Worm (Caenorhabditis elegans) whole organism, L4/young adult: ENCODE results near the gene Y37E11AM.4.

Experiments used
- W03F9.2 ChIP-seq: fragments of 150-350 bp; optimal IDR thresholded peaks from 2 replicates; lab custom pipeline; 2014; ENCODE audit warnings: missing biosample characterization, missing genetic modification characterization
- dao-5 ChIP-seq: sonication (generic microtip); optimal IDR thresholded peaks from 2 replicates; lab custom pipeline; 2016; ENCODE audit warnings: missing genotype, missing genetic modification characterization, moderate library complexity, missing compliant biosample characterization
- him-1 ChIP-seq: sonication (generic microtip); optimal IDR thresholded peaks from 2 replicates; lab custom pipeline; 2016; ENCODE audit warnings: missing genotype, missing genetic modification reagents, missing genetic modification characterization, missing compliant biosample characterization

The Y37E11AM.4 gene

DNA sequence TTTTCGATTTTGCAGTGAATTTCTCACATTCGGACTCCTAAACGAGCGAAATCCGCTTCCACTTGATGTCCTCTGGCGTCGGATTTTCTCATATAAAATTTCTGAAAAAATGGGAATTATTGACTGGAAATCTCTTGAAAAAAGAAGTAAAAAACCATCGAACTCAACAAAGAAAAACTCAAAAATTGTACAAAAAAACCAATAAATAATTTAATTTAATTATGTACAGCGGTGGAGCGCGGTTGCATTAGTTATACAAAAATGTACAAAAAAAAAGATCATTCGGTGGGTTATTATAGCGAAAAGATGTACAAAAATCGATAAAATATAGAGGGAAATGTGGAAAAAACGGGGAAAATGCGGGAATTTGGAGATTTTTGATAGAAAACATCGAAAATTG lies at the start of gene Y37E11AM.4:
TSS of gene Y37E11AM.4 (minus strand) at position 101 of the 400 bp plus-strand sequence.
- no peak for TF ChIP-seq dao-5 (tag; lab: Kevin White, UChicago)
- no peak for TF ChIP-seq him-1 (tag; lab: Kevin White, UChicago)

DNA sequence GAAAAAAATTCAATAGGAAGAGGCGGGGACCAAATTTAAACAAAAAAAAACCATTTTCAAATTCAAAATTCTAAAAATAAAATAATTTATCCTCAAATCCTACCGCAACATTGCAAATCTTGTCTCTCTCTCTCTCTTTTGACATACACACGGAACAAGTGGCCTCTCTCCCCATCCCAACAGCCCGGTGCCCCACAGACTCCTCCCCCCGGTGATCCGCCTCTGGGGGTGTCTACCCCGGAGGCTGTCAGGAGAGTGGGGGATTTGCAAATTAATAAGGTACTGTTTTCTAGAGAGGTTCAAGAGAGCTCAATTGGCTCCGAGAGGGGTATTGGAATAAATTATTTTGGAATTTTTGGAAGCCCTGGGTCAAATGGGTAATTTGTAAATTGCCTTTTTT lies 45.2 kb upstream of the Y37E11AM.4 start:
- no peak for TF ChIP-seq him-1 (tag; lab: Kevin White, UChicago)
- TF ChIP-seq dao-5 (tag; lab: Kevin White, UChicago), result no peak
- TF ChIP-seq W03F9.2 (tag; lab: Kevin White, UChicago), result no peak

DNA sequence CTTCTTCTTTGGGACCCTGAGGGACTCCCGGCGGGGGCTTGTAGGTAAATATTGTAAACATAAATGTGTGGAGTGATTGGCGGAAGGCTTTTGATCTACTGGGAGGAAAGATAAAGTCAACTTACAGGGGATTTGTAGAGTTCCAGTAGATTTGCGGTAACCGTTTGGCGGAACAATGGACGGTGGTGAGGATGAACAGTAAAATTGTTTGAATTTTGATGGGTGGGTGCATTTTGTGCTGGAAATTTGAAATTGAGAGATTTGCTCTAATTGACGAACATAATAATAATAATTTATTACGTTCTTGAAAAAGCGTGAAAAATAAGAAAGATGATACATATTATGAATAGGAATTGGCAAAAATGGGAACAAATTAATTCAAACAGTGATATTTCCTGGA lies 44.0 kb upstream of the Y37E11AM.4 start, which contains the start of gene vab-2:
TSS of gene vab-2 (minus strand) at position 238 of the 400 bp plus-strand sequence.
- TF ChIP-seq W03F9.2 (tag; lab: Kevin White, UChicago), result no peak
- no peak for TF ChIP-seq dao-5 (tag; lab: Kevin White, UChicago)
- no peak for TF ChIP-seq him-1 (tag; lab: Kevin White, UChicago)

DNA sequence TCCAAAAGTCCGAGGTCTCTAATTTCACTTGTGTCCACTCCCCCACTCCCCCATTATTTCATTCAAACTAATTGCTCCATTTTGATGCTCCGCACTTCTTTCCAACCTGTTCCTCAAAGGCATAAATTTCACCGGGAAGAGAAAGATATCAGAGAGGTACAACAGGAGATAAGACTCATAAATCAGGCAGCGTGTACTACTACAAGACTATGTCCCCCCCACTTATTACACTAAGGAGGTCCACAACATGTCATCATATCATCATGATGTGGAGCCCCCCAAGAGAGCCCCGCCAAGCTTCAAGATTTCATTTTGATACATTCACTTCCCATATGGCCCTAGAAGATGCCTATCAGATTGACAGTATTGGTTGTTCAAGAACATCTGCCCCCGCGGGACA lies 42.9 kb upstream of the Y37E11AM.4 start:
- TF ChIP-seq him-1 (tag; lab: Kevin White, UChicago) (no peak), W03F9.2 (tag; lab: Kevin White, UChicago) (no peak), dao-5 (tag; lab: Kevin White, UChicago) (no peak)

DNA sequence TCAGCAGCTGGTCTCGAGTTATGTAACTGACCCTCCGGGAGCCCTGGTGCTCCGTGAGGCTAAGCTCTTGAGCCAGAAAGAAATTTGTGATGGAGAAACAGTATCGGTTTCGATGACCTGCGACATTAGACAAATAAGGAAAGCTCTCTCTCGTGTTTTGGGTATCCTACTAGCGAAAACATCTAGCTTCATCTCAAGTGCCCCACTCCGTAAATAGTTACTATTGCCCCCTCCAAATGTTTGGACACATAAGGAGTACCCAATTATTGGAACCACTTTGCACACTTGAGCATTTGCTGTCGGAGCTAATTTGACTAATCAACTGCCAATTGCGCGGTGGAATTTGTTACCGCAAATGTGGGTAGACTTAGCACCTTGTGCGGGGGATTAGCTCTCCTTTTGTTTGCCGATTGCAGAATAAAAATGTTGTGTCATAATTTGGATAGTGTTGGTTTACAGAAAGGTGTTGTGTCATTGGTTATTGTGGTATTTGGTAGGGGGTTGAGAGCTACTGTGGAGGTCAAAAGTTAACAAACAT lies 41.5 kb upstream of the Y37E11AM.4 start:
- TF ChIP-seq W03F9.2 (tag; lab: Kevin White, UChicago) (no peak), dao-5 (tag; lab: Kevin White, UChicago) (no peak), him-1 (tag; lab: Kevin White, UChicago) (no peak)

DNA sequence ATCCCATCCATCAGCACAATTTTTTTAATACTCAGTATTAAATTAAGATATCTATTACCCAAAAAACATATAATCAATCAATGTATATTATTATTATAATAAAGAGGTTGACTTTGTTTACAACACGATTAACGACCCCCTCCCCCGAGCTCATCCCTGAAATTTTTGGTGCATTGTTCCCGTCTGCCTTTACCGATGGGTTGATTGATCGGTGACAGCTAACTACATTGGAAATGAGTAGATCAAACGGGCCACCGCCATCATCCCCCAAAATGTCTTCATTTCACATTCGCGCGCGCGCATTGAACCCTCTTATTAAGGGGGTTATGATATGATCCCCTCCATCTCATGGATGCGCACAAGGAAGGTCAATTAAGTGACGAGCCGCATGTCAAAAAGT lies 37.2 kb upstream of the Y37E11AM.4 start:
- TF ChIP-seq dao-5 (tag; lab: Kevin White, UChicago) (no peak), W03F9.2 (tag; lab: Kevin White, UChicago) (no peak), him-1 (tag; lab: Kevin White, UChicago) (no peak)

DNA sequence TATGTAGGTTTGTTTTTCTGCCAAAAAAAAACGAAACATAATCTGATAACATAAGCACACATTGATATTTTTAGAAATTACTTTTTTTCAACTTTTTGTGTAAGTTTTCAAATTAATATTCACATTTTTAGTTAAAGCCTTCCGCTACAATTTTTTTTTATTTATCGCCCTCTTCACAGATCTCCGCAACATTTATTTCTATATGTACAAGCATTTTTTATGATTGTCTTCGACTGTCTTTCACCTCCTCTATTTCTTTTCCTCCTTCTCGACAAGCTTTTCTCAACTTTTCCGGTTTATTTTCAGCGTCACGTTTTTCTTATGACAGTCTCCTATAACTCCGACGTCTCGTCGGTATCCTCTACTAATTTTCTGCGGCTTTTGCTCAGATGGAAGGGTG lies 33.3 kb upstream of the Y37E11AM.4 start, which contains the start of gene best-20:
TSS of gene best-20 (plus strand) at position 301 of the 400 bp plus-strand sequence.
- TF ChIP-seq dao-5 (tag; lab: Kevin White, UChicago), result no peak
- no peak for TF ChIP-seq him-1 (tag; lab: Kevin White, UChicago)
- no peak for TF ChIP-seq W03F9.2 (tag; lab: Kevin White, UChicago)

DNA sequence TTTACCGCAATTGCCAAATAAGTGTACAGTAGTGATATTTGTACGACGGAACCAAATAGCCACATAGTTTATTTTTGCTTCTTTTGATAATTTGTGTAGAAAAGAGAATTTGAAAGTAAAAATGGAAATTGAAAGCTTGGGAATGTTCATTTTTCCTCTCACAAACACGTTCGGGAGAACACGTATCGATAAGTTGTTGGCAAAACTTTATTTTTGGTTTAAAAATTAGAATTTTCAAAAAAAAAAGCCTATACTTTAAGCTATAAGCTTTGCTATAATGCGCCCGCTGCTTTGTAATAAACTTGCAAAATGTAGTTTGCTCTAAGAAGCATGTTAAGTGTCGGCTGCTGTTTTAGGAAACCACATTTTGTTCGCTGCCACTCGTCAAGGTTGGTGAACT lies 32.8 kb upstream of the Y37E11AM.4 start, which contains the start of gene Y37E11AR.7:
TSS of gene Y37E11AR.7 (minus strand) at position 101 of the 400 bp plus-strand sequence.
- TF ChIP-seq W03F9.2 (tag; lab: Kevin White, UChicago) (no peak), him-1 (tag; lab: Kevin White, UChicago) (no peak), dao-5 (tag; lab: Kevin White, UChicago) (no peak)

DNA sequence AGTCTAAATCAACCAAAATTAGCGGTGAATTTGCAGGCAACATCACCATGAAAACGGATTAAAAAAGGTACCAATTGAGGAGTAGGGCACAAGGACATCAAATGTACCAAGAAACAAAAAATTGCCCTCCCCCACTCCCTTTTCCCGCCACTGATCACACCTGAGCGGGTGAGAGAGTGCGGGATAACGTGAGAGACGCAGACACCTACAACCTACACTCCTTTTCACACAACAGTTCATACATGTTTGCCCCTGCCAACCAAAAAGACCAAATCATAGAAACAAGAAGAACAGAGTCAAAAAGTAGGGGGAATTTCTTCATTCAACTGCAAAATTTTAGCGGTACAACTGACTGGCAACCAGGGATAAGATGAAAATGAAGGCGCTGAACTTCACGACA lies 29.7 kb upstream of the Y37E11AM.4 start:
- TF ChIP-seq W03F9.2 (tag; lab: Kevin White, UChicago) (no peak), him-1 (tag; lab: Kevin White, UChicago) (no peak), dao-5 (tag; lab: Kevin White, UChicago) (no peak)

DNA sequence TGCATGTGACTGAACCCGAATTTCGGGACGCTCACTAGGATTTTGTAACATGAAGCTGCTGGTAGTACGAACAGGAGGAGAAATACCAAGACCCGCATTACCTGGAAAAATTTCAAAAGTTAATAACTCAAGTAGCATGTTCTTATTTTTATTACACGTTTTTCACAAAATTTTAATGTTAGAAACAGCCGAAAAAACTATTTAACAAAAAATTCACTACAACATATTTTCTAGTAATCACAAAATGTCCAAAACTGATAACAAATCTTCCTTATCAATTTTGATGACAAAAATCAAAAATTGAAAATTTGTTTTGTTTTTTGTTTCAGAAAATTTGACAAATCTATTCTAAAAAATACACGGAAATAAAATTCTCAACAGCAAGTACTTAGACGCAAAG lies 28.4 kb upstream of the Y37E11AM.4 start, which contains the start of gene ugt-45:
TSS of gene ugt-45 (minus strand) at position 101 of the 400 bp plus-strand sequence.
- TF ChIP-seq him-1 (tag; lab: Kevin White, UChicago), result no peak
- TF ChIP-seq dao-5 (tag; lab: Kevin White, UChicago), result no peak
- TF ChIP-seq W03F9.2 (tag; lab: Kevin White, UChicago), result no peak

DNA sequence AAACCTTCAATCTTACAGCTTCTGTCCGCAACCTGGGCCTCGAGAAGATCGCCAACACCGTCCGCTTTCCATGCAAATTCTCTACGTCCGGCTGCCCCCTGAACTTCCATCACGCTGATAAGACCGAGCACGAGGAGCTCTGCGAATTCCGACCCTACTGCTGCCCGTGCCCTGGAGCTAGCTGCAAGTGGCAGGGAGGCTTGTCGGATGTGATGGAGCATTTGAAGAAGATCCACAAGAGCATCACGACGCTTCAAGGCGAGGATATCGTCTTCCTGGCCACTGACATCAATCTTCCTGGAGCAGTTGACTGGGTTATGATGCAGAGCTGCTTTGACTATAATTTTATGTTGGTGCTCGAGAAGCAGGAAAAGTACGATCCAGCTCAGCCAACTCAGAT lies 23.2 kb upstream of the Y37E11AM.4 start:
- TF ChIP-seq him-1 (tag; lab: Kevin White, UChicago) (no peak), dao-5 (tag; lab: Kevin White, UChicago) (no peak), W03F9.2 (tag; lab: Kevin White, UChicago) (no peak)

DNA sequence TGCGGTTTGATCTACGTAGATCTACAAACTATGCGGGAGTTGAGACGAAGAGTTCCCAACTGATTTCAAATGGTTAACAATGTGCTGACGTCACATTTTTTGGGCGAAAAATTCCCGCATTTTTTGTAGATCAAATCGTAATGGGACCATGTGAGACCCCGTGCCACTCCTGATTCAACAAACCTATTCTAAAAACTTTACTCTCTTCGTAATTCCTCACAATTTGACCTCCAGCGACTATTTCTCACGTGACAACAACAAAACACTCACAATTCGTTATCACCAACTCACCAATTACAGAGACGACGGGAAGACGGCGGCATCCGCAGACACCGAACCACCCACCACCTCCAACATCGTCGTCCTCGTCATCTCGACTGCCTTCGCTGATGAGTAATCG lies 21.2 kb upstream of the Y37E11AM.4 start, which contains the start of gene siah-1:
TSS of gene siah-1 (plus strand) at position 301 of the 400 bp plus-strand sequence.
- no peak for TF ChIP-seq W03F9.2 (tag; lab: Kevin White, UChicago)
- no peak for TF ChIP-seq him-1 (tag; lab: Kevin White, UChicago)
- no peak for TF ChIP-seq dao-5 (tag; lab: Kevin White, UChicago)

DNA sequence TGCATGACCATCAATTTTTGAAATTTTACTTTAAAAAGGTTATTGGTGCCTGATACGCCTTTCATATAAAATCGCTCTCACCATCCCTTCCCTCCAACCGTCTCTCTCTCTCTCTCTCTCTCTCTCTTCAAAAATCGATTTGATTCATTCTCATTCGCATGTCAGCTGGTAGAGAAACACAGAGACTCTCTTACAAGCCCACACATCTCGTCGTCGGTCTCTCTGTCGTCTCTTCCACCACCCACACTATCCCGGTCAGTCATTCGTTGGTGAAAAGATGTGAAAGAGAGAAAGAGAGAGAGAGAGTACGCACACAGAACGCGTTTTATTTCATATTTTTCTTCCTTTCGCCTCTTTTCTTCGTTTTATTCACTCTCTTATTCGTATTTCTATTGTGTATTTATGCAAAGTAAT lies 19.8 kb upstream of the Y37E11AM.4 start:
- TF ChIP-seq dao-5 (tag; lab: Kevin White, UChicago), result no peak
- TF ChIP-seq W03F9.2 (tag; lab: Kevin White, UChicago), result peak; percentile 48
- no peak for TF ChIP-seq him-1 (tag; lab: Kevin White, UChicago)

DNA sequence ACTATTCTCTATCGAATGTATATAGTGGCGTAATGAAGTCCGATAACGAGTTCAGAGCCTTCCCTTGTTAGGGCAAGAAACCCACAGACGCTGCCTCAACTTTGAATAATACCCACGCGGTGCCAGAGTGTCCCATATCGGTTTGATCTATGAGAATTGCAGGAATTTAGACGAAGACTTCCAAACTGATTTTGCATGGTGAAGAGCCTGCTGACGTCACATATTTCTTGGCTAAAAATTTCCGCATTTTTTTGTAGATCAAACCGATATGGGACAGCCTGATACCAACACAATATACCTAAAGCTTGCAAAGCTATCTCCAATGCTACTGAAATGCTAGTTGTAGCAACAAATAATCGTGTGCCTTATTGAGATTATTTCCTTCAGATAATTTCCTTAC lies 19.3 kb upstream of the Y37E11AM.4 start:
- no peak for TF ChIP-seq dao-5 (tag; lab: Kevin White, UChicago)
- TF ChIP-seq him-1 (tag; lab: Kevin White, UChicago), result no peak
- TF ChIP-seq W03F9.2 (tag; lab: Kevin White, UChicago), result no peak
